Worm (Caenorhabditis elegans) whole organism, late embryonic: Measurements from ENCODE around the gene W10G6.6.

Experiments used
- K02D7.2 ChIP-seq: sonication (generic microtip); optimal IDR thresholded peaks from 2 replicates; lab custom pipeline; 2017; ENCODE audit warnings: mild to moderate bottlenecking, missing genetic modification characterization, missing compliant biosample characterization
- T23F11.4 ChIP-seq: fragments of 200-800 bp; sonication (Bioruptor generic); optimal IDR thresholded peaks from 2 replicates; lab custom pipeline; 2018; ENCODE audit warnings: mild to moderate bottlenecking, missing genetic modification characterization, missing compliant biosample characterization
- ahr-1 ChIP-seq: sonication (generic microtip); optimal IDR thresholded peaks from 2 replicates; lab custom pipeline; 2016; ENCODE audit warnings: missing genetic modification characterization, missing compliant biosample characterization
- ama-1 ChIP-seq: fragments of 150-350 bp; optimal IDR thresholded peaks from 2 replicates; lab custom pipeline; 2014
- ceh-18 ChIP-seq: sonication (generic microtip); optimal IDR thresholded peaks from 2 replicates; lab custom pipeline; 2016; ENCODE audit warnings: missing genetic modification characterization, missing compliant biosample characterization
- ceh-19 ChIP-seq: fragments of 200-800 bp; sonication (Bioruptor generic); optimal IDR thresholded peaks from 2 replicates; lab custom pipeline; 2018; ENCODE audit warnings: mild to moderate bottlenecking, missing genetic modification characterization, missing compliant biosample characterization
- ceh-2 ChIP-seq: sonication (generic microtip); optimal IDR thresholded peaks from 2 replicates; lab custom pipeline; 2016; ENCODE audit warnings: missing genotype, missing genetic modification characterization, missing compliant biosample characterization
- ceh-24 ChIP-seq: sonication (generic microtip); optimal IDR thresholded peaks from 2 replicates; lab custom pipeline; 2016; ENCODE audit warnings: mild to moderate bottlenecking, missing genetic modification characterization, missing compliant biosample characterization
- ceh-31 ChIP-seq: sonication (generic microtip); optimal IDR thresholded peaks from 2 replicates; lab custom pipeline; 2016; ENCODE audit warnings: missing genetic modification characterization, missing compliant biosample characterization
- ceh-34 ChIP-seq: sonication (generic microtip); optimal IDR thresholded peaks from 2 replicates; lab custom pipeline; 2016; ENCODE audit warnings: mild to moderate bottlenecking, missing genetic modification characterization, missing compliant biosample characterization
- ceh-45 ChIP-seq: fragments of 200-800 bp; sonication (Bioruptor generic); IDR thresholded peaks from 2 replicates; pipeline ENCODE4 v1.3.6; 2022; ENCODE audit warnings: missing genetic modification reagents, missing genetic modification characterization, missing compliant biosample characterization
- ceh-48 ChIP-seq: sonication (generic microtip); optimal IDR thresholded peaks from 2 replicates; lab custom pipeline; 2016; ENCODE audit warnings: missing genetic modification characterization, inconsistent platforms, missing compliant biosample characterization
- ceh-9 ChIP-seq: sonication (generic microtip); optimal IDR thresholded peaks from 2 replicates; lab custom pipeline; 2016; ENCODE audit warnings: mild to moderate bottlenecking, missing genetic modification characterization, inconsistent platforms, missing compliant biosample characterization
- che-1 ChIP-seq: sonication (generic microtip); optimal IDR thresholded peaks from 2 replicates; lab custom pipeline; 2016; ENCODE audit warnings: mild to moderate bottlenecking, missing genetic modification characterization, missing compliant biosample characterization
- elt-2 ChIP-seq: sonication (generic microtip); optimal IDR thresholded peaks from 2 replicates; lab custom pipeline; 2016; ENCODE audit warnings: missing genetic modification reagents, missing genetic modification characterization, missing compliant biosample characterization
- ets-4 ChIP-seq: sonication (generic microtip); optimal IDR thresholded peaks from 2 replicates; lab custom pipeline; 2016; ENCODE audit warnings: missing genetic modification characterization, missing compliant biosample characterization
- eyg-1 ChIP-seq: sonication (generic microtip); optimal IDR thresholded peaks from 2 replicates; lab custom pipeline; 2016; ENCODE audit warnings: missing genotype, missing genetic modification characterization, missing compliant biosample characterization
- fkh-10 ChIP-seq: fragments of 150-350 bp; optimal IDR thresholded peaks from 2 replicates; lab custom pipeline; 2014; ENCODE audit warnings: missing biosample characterization, missing genetic modification reagents, missing genetic modification characterization
- fkh-6 ChIP-seq: sonication (generic microtip); optimal IDR thresholded peaks from 2 replicates; lab custom pipeline; 2016; ENCODE audit warnings: missing genetic modification characterization, missing compliant biosample characterization
- gmeb-2 ChIP-seq: sonication (generic microtip); optimal IDR thresholded peaks from 2 replicates; lab custom pipeline; 2016; ENCODE audit warnings: missing genetic modification characterization, inconsistent platforms, missing compliant biosample characterization
- hlh-6 ChIP-seq: sonication (generic microtip); optimal IDR thresholded peaks from 2 replicates; lab custom pipeline; 2016; ENCODE audit warnings: missing genotype, missing genetic modification characterization, missing compliant biosample characterization
- hlh-8 ChIP-seq: sonication (generic microtip); optimal IDR thresholded peaks from 2 replicates; lab custom pipeline; 2016; ENCODE audit warnings: missing genotype, missing genetic modification characterization, missing compliant biosample characterization
- nfya-1 ChIP-seq: sonication (generic microtip); optimal IDR thresholded peaks from 2 replicates; lab custom pipeline; 2017; ENCODE audit warnings: missing genetic modification characterization, mild to moderate bottlenecking, missing compliant biosample characterization, antibody characterized with exemption, moderate library complexity
- nhr-11 ChIP-seq: fragments of 150-350 bp; optimal IDR thresholded peaks from 2 replicates; lab custom pipeline; 2014; ENCODE audit warnings: missing biosample characterization, missing genetic modification characterization
- odd-2 ChIP-seq: sonication (generic microtip); optimal IDR thresholded peaks from 2 replicates; lab custom pipeline; 2017; ENCODE audit warnings: antibody characterized with exemption, mild to moderate bottlenecking, missing genetic modification characterization, missing compliant biosample characterization
- pha-4 ChIP-seq: fragments of 150-350 bp; optimal IDR thresholded peaks from 2 replicates; lab custom pipeline; 2018; ENCODE audit warnings: missing biosample characterization, missing genetic modification reagents, missing genetic modification characterization
- ref-2 ChIP-seq: sonication (generic microtip); optimal IDR thresholded peaks from 2 replicates; lab custom pipeline; 2016; ENCODE audit warnings: missing genetic modification characterization, missing compliant biosample characterization
- rnt-1 ChIP-seq: sonication (generic microtip); optimal IDR thresholded peaks from 2 replicates; lab custom pipeline; 2016; ENCODE audit warnings: missing genetic modification characterization, missing compliant biosample characterization
- sdc-2 ChIP-seq: sonication (generic microtip); optimal IDR thresholded peaks from 2 replicates; lab custom pipeline; 2016; ENCODE audit warnings: missing genotype, missing genetic modification characterization, missing compliant biosample characterization
- sox-2 ChIP-seq: fragments of 200-800 bp; sonication (Bioruptor generic); IDR thresholded peaks from 2 replicates; pipeline ENCODE4 v1.3.6; 2022; ENCODE audit warnings: missing genetic modification reagents, missing genetic modification characterization, missing compliant biosample characterization
- tbx-2 ChIP-seq: sonication (generic microtip); optimal IDR thresholded peaks from 2 replicates; lab custom pipeline; 2016; ENCODE audit warnings: missing genetic modification characterization, missing compliant biosample characterization
- tbx-7 ChIP-seq: sonication (generic microtip); optimal IDR thresholded peaks from 2 replicates; lab custom pipeline; 2016; ENCODE audit warnings: missing genotype, missing genetic modification characterization, missing compliant biosample characterization
- ttx-3 ChIP-seq: sonication (generic microtip); optimal IDR thresholded peaks from 2 replicates; lab custom pipeline; 2016; ENCODE audit warnings: missing genetic modification reagents, missing genetic modification characterization, missing compliant biosample characterization
- unc-3 ChIP-seq, 2 experiments: fragments of 200-800 bp in 1 of 2; sonication (Bioruptor generic) in 1 of 2; sonication (generic microtip) in 1 of 2; conservative IDR thresholded peaks in 1 of 2; optimal IDR thresholded peaks in 1 of 2; 2 replicates each; pipeline versions ENCODE4 v1.3.6 to Lab custom; 2016 to 2022; ENCODE audit warnings: missing compliant biosample characterization in 2 of 2, missing genetic modification characterization in 2 of 2, missing genetic modification reagents in 1 of 2
- unc-42 ChIP-seq: sonication (generic microtip); optimal IDR thresholded peaks from 2 replicates; lab custom pipeline; 2016; ENCODE audit warnings: missing genotype, missing genetic modification characterization, missing compliant biosample characterization
- zip-5 ChIP-seq: sonication (generic microtip); optimal IDR thresholded peaks from 2 replicates; lab custom pipeline; 2016; ENCODE audit warnings: missing genetic modification characterization, missing compliant biosample characterization

The W10G6.6 gene

ce11 chrX:16209122-16209521, 41.5 kb downstream of the W10G6.6 start:
- TF ChIP-seq odd-2 (no peak), tbx-2 (tag; lab: Kevin White, UChicago) (no peak), sox-2 (GFP tag; lab: Robert Waterston, UW) (no peak), hlh-6 (tag; lab: Kevin White, UChicago) (no peak), T23F11.4 (GFP tag; lab: Kevin White, UChicago) (no peak), ceh-31 (no peak), pha-4 (tag; lab: Kevin White, UChicago) (no peak), ttx-3 (no peak)

- no peak for TF ChIP-seq ama-1 (lab: Kevin White, UChicago)
- no peak for TF ChIP-seq ceh-19 (GFP tag; lab: Kevin White, UChicago)
- no peak for TF ChIP-seq zip-5 (tag; lab: Kevin White, UChicago)
- TF ChIP-seq tbx-7 (tag; lab: Kevin White, UChicago), result no peak
- TF ChIP-seq ceh-45 (GFP tag; lab: Robert Waterston, UW), result no peak
- no peak for TF ChIP-seq sox-2 (GFP tag; lab: Robert Waterston, UW)
- TF ChIP-seq ceh-18 (tag; lab: Kevin White, UChicago), result no peak
Observed at ce11 chrX:16208667-16209066, 41.9 kb downstream of the W10G6.6 start.

ce11 chrX:16208123-16208522, 42.5 kb downstream of the W10G6.6 start:
- no peak for TF ChIP-seq ahr-1
- TF ChIP-seq hlh-6 (tag; lab: Kevin White, UChicago), result no peak
- no peak for TF ChIP-seq ceh-2 (tag; lab: Kevin White, UChicago)
- no peak for TF ChIP-seq tbx-7 (tag; lab: Kevin White, UChicago)
- TF ChIP-seq fkh-10 (GFP tag; lab: Kevin White, UChicago), result no peak
- TF ChIP-seq ceh-24 (tag; lab: Kevin White, UChicago), result no peak
- TF ChIP-seq ceh-45 (GFP tag; lab: Robert Waterston, UW), result no peak
- no peak for TF ChIP-seq nhr-11 (tag; lab: Kevin White, UChicago)
- no peak for TF ChIP-seq ama-1 (lab: Kevin White, UChicago)
- TF ChIP-seq eyg-1 (tag; lab: Kevin White, UChicago), result no peak

- no peak for TF ChIP-seq ahr-1
- TF ChIP-seq unc-3 (GFP tag; conservative IDR thresholded peaks at IDR 0.05; lab: Robert Waterston, UW), result no peak
- no peak for TF ChIP-seq unc-3 (tag; optimal IDR thresholded peaks at IDR 0.05; lab: Kevin White, UChicago)
- TF ChIP-seq eyg-1 (tag; lab: Kevin White, UChicago), result no peak
- TF ChIP-seq sdc-2 (tag; lab: Kevin White, UChicago), result peak; percentile 98
- TF ChIP-seq hlh-8 (tag; lab: Kevin White, UChicago), result no peak
- TF ChIP-seq unc-42 (tag; lab: Kevin White, UChicago), result peak; percentile 65
- no peak for TF ChIP-seq che-1 (tag; lab: Kevin White, UChicago)
- peak; percentile 38 for TF ChIP-seq tbx-2 (tag; lab: Kevin White, UChicago)
- TF ChIP-seq ceh-34 (tag; lab: Kevin White, UChicago), result peak; percentile 5
- TF ChIP-seq ceh-31, result peak; percentile 65
- TF ChIP-seq ref-2 (tag; lab: Kevin White, UChicago), result no peak
- TF ChIP-seq K02D7.2, result no peak
- no peak for TF ChIP-seq ets-4 (tag; lab: Kevin White, UChicago)
- TF ChIP-seq rnt-1 (tag; lab: Kevin White, UChicago), result peak; percentile 22
- no peak for TF ChIP-seq T23F11.4 (GFP tag; lab: Kevin White, UChicago)
- TF ChIP-seq nfya-1 (tag; lab: Kevin White, UChicago), result peak; percentile 54
- TF ChIP-seq ceh-9, result no peak
- peak; percentile 84 for TF ChIP-seq ceh-48 (tag; lab: Kevin White, UChicago)
- peak; percentile 51 for TF ChIP-seq ceh-18 (tag; lab: Kevin White, UChicago)
- TF ChIP-seq elt-2 (tag; lab: Kevin White, UChicago), result peak; percentile 10
- no peak for TF ChIP-seq fkh-6 (tag; lab: Kevin White, UChicago)
- no peak for TF ChIP-seq ceh-24 (tag; lab: Kevin White, UChicago)
- no peak for TF ChIP-seq gmeb-2
- TF ChIP-seq, all 69 proteins: peak for 10
Observed at ce11 chrX:16205880-16206279, 44.7 kb downstream of the W10G6.6 start.
